Fruit fly (Drosophila melanogaster): ENCODE data around the gene sbm.

The sbm gene

dm6 chrX:14602421-14602846 lies at the start of gene sbm:
sbm (minus strand) TSS chrX:14602580.
- no peak for TF ChIP-seq noc (tag; optimal IDR thresholded peaks at IDR 0.05)

- no peak for TF ChIP-seq noc (tag; optimal IDR thresholded peaks at IDR 0.05)
These were observed 47.4 kb upstream of the sbm start for dm6 chrX:14649742-14650141.

dm6 chrX:14634696-14635095 lies 32.3 kb upstream of the sbm start:
- no peak for TF ChIP-seq noc (tag; optimal IDR thresholded peaks at IDR 0.05)

- no peak for TF ChIP-seq noc (tag; optimal IDR thresholded peaks at IDR 0.05)
These were observed 31.8 kb upstream of the sbm start for dm6 chrX:14634224-14634623.

- no peak for TF ChIP-seq noc (tag; optimal IDR thresholded peaks at IDR 0.05)
These were observed 30.8 kb upstream of the sbm start for dm6 chrX:14633168-14633567.

- TF ChIP-seq noc (tag; optimal IDR thresholded peaks at IDR 0.05), result no peak
These were observed 27.0 kb upstream of the sbm start for dm6 chrX:14629411-14629810.

dm6 chrX:14627080-14627796 lies 24.9 kb upstream of the sbm start:
- no peak for TF ChIP-seq noc (tag; optimal IDR thresholded peaks at IDR 0.05)

dm6 chrX:14622179-14622578 lies 19.8 kb upstream of the sbm start:
- TF ChIP-seq noc (tag; optimal IDR thresholded peaks at IDR 0.05), result no peak

- no peak for TF ChIP-seq noc (tag; optimal IDR thresholded peaks at IDR 0.05)
These were observed 19.1 kb upstream of the sbm start for dm6 chrX:14621464-14621863.

- TF ChIP-seq noc (tag; optimal IDR thresholded peaks at IDR 0.05), result no peak
These were observed 9.9 kb upstream of the sbm start for dm6 chrX:14612302-14612701.

dm6 chrX:14609222-14609621 lies 6.8 kb upstream of the sbm start:
- TF ChIP-seq noc (tag; optimal IDR thresholded peaks at IDR 0.05), result no peak

dm6 chrX:14606873-14607272 lies 4.5 kb upstream of the sbm start:
- no peak for TF ChIP-seq noc (tag; optimal IDR thresholded peaks at IDR 0.05)

dm6 chrX:14603600-14604182 lies 1.3 kb upstream of the sbm start:
- TF ChIP-seq noc (tag; optimal IDR thresholded peaks at IDR 0.05), result no peak

- TF ChIP-seq noc (tag; optimal IDR thresholded peaks at IDR 0.05), result no peak
These were observed 458 bp downstream of the sbm start for dm6 chrX:14601922-14602321.

- no peak for TF ChIP-seq noc (tag; optimal IDR thresholded peaks at IDR 0.05)
These were observed 2.9 kb downstream of the sbm start for dm6 chrX:14599431-14599830.

- TF ChIP-seq noc (tag; optimal IDR thresholded peaks at IDR 0.05), result no peak
These were observed 3.7 kb downstream of the sbm start for dm6 chrX:14598706-14599105.

- TF ChIP-seq noc (tag; optimal IDR thresholded peaks at IDR 0.05), result peak; percentile 54
These were observed 9.3 kb downstream of the sbm start for dm6 chrX:14593091-14593490.

dm6 chrX:14591491-14591890 lies 10.9 kb downstream of the sbm start:
- no peak for TF ChIP-seq noc (tag; optimal IDR thresholded peaks at IDR 0.05)

Data from whole organism, larva.